ENCODE assay signal across 5 worm cellular contexts in the genomic region with DNA sequence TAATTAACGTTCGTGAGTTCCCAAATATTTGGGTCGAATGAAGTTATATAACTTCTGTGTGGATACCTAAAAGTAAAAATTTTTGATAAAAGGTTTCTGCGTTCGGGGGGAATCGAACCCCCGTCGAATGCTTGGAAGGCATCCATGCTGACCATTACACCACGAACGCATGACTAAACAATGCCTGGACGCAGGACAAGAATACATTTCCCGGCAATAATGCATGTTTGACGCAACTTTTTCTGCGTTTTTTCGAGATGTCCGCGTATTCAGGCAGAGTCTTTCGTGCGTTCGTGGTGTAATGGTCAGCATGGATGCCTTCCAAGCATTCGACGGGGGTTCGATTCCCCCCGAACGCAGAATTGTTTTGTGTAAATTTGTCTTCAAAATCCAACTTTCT.
TF ChIP-seq lines count a peak whose summit lies in the region.

No protein-coding gene starts in this region.

TF ChIP-seq in whole organism, L1 larva, 84 proteins besides CTCF, POLR2A, EP300 and RAD21 (continues in another document):
- peak in 1 of 2 experiments; percentile 9 for TF ChIP-seq efl-1 (optimal IDR thresholded peaks at IDR 0.05; lab: Kevin White, UChicago)
- TF ChIP-seq efl-1 (GFP tag; optimal IDR thresholded peaks at IDR 0.05 in 1 of 2; lab: Kevin White, UChicago): peak in 1 of 2 experiments; percentile 14
- no peak for TF ChIP-seq tlp-1 (tag; optimal IDR thresholded peaks at IDR 0.05; lab: Kevin White, UChicago)
- no peak for TF ChIP-seq pag-3 (tag; optimal IDR thresholded peaks at IDR 0.05; lab: Kevin White, UChicago; ENCODE audit: borderline replicate concordance, insufficient read depth)
- no peak for TF ChIP-seq mab-9 (GFP tag; IDR thresholded peaks at IDR 0.05; lab: Robert Waterston, UW)
- peak; percentile 13 for TF ChIP-seq lin-14 (GFP tag; optimal IDR thresholded peaks at IDR 0.05; lab: Kevin White, UChicago)
- TF ChIP-seq nhr-90 (tag; optimal IDR thresholded peaks at IDR 0.05; lab: Kevin White, UChicago; ENCODE audit: poor library complexity): peak; percentile 70
- TF ChIP-seq ceh-82 (tag; optimal IDR thresholded peaks at IDR 0.05; lab: Kevin White, UChicago): no peak
- peak; percentile 14 for TF ChIP-seq blmp-1 (tag; optimal IDR thresholded peaks at IDR 0.05; lab: Kevin White, UChicago)
- peak; percentile 56 for TF ChIP-seq nhr-20 (tag; optimal IDR thresholded peaks at IDR 0.05; lab: Kevin White, UChicago)
- TF ChIP-seq F16B12.6 (tag; optimal IDR thresholded peaks at IDR 0.05; lab: Kevin White, UChicago): no peak
- TF ChIP-seq elt-2 (tag; optimal IDR thresholded peaks at IDR 0.05; lab: Kevin White, UChicago): peak; percentile 52
- peak; percentile 5 for TF ChIP-seq swsn-7 (tag; optimal IDR thresholded peaks at IDR 0.05; lab: Kevin White, UChicago)
- peak in 1 of 2 experiments; percentile 41 for TF ChIP-seq lsy-2 (tag; optimal IDR thresholded peaks at IDR 0.05; lab: Kevin White, UChicago)
- peak; percentile 63 for TF ChIP-seq snu-23 (GFP tag; optimal IDR thresholded peaks at IDR 0.05; lab: Kevin White, UChicago)
- no peak for TF ChIP-seq zip-4 (GFP tag; optimal IDR thresholded peaks at IDR 0.05; lab: Kevin White, UChicago)

TF ChIP-seq in whole organism, L3 larva, 47 proteins besides CTCF, POLR2A, EP300 and RAD21 (continues in another document):
- TF ChIP-seq elt-1 (tag; optimal IDR thresholded peaks at IDR 0.05; lab: Kevin White, UChicago) (no peak), skn-1 (tag; optimal IDR thresholded peaks at IDR 0.05; lab: Kevin White, UChicago) (peak; percentile 40), nhr-67 (tag; optimal IDR thresholded peaks at IDR 0.05; lab: Kevin White, UChicago) (no peak), ZK546.5 (tag; optimal IDR thresholded peaks at IDR 0.05; lab: Kevin White, UChicago) (no peak), ceh-16 (tag; optimal IDR thresholded peaks at IDR 0.05; lab: Kevin White, UChicago) (no peak), nhr-43 (tag; optimal IDR thresholded peaks at IDR 0.05; lab: Kevin White, UChicago; ENCODE audit: poor library complexity, severe bottlenecking) (peak; percentile 82), tbx-2 (tag; optimal IDR thresholded peaks at IDR 0.05; lab: Kevin White, UChicago) (peak; percentile 73), fos-1 (tag; optimal IDR thresholded peaks at IDR 0.05; lab: Kevin White, UChicago) (no peak), nhr-237 (tag; optimal IDR thresholded peaks at IDR 0.05; lab: Kevin White, UChicago) (no peak), jun-1 (tag; optimal IDR thresholded peaks at IDR 0.05; lab: Kevin White, UChicago) (peak; percentile 58), nhr-23 (tag; optimal IDR thresholded peaks at IDR 0.05; lab: Kevin White, UChicago) (peak; percentile 66), ceh-28 (tag; optimal IDR thresholded peaks at IDR 0.05; lab: Kevin White, UChicago) (peak; percentile 9), elt-3 (tag; optimal IDR thresholded peaks at IDR 0.05; lab: Kevin White, UChicago) (peak in 1 of 3 experiments; percentile 44), eor-1 (tag; optimal IDR thresholded peaks at IDR 0.05; lab: Kevin White, UChicago) (no peak), hmg-11 (tag; optimal IDR thresholded peaks at IDR 0.05; lab: Kevin White, UChicago) (peak; percentile 59), nfya-1 (tag; optimal IDR thresholded peaks at IDR 0.05; lab: Kevin White, UChicago; ENCODE audit: insufficient read depth) (peak; percentile 51), pqm-1 (tag; optimal IDR thresholded peaks at IDR 0.05; lab: Kevin White, UChicago) (peak; percentile 73), egl-5 (tag; optimal IDR thresholded peaks at IDR 0.05; lab: Kevin White, UChicago) (peak; percentile 52)

TF ChIP-seq in whole organism, early embryonic, 17 proteins besides CTCF, POLR2A, EP300 and RAD21:
- TF ChIP-seq sea-1 (GFP tag; conservative IDR thresholded peaks at IDR 0.05; lab: Robert Waterston, UW) (peak; percentile 70; the same call in 1 of the 2 replicates), hmg-4 (GFP tag; optimal IDR thresholded peaks at IDR 0.05; lab: Kevin White, UChicago) (no peak), tbx-11 (GFP tag; IDR thresholded peaks at IDR 0.05; lab: Robert Waterston, UW) (0 out of 2 replicates have a peak, but pooled peaks have one; percentile 55), hmbx-1 (tag; optimal IDR thresholded peaks at IDR 0.05; lab: Kevin White, UChicago) (no peak), tbx-37 (GFP tag; conservative IDR thresholded peaks at IDR 0.05; lab: Robert Waterston, UW) (0 out of 2 replicates have a peak, but pooled peaks have one; percentile 43), ama-1 (optimal IDR thresholded peaks at IDR 0.05; lab: Kevin White, UChicago) (no peak), B0310.2 (tag; optimal IDR thresholded peaks at IDR 0.05; lab: Kevin White, UChicago) (no peak), pes-1 (GFP tag; IDR thresholded peaks at IDR 0.05; lab: Robert Waterston, UW) (peak; percentile 70), flt-1 (GFP tag; IDR thresholded peaks at IDR 0.05; lab: Robert Waterston, UW) (peak; percentile 36; the same call in 1 of the 2 replicates), scrt-1 (GFP tag; IDR thresholded peaks at IDR 0.05; lab: Robert Waterston, UW) (no peak; the same call in 1 of the 2 replicates)
TF ChIP-seq in whole organism, early embryonic: peak in this region for 5.

TF ChIP-seq in whole organism, midembryonic, 9 proteins besides CTCF, POLR2A, EP300 and RAD21:
- 0 out of 2 replicates have a peak, but pooled peaks have one; percentile 13 for TF ChIP-seq ref-1 (GFP tag; conservative IDR thresholded peaks at IDR 0.05; lab: Robert Waterston, UW)
- TF ChIP-seq med-1 (GFP tag; optimal IDR thresholded peaks at IDR 0.05; lab: Kevin White, UChicago; ENCODE audit: insufficient read depth): no peak
- peak; percentile 79 for TF ChIP-seq flt-1 (GFP tag; IDR thresholded peaks at IDR 0.05; lab: Robert Waterston, UW)
- no peak for TF ChIP-seq klf-2 (GFP tag; conservative IDR thresholded peaks at IDR 0.05; lab: Robert Waterston, UW)
- 0 out of 2 replicates have a peak, but pooled peaks have one; percentile 49 for TF ChIP-seq ztf-23 (GFP tag; IDR thresholded peaks at IDR 0.05; lab: Robert Waterston, UW)
- no peak for TF ChIP-seq cog-1 (tag; optimal IDR thresholded peaks at IDR 0.05; lab: Kevin White, UChicago)
- TF ChIP-seq T22C8.4 (GFP tag; IDR thresholded peaks at IDR 0.05; lab: Robert Waterston, UW): peak; percentile 28; the same call in 1 of the 2 replicates

TF ChIP-seq in whole organism, young adult, 124 proteins besides CTCF, POLR2A, EP300 and RAD21 (continues in another document):
- TF ChIP-seq madf-8 (GFP tag; conservative IDR thresholded peaks at IDR 0.05; lab: Robert Waterston, UW): peak; percentile 30; the same call in 1 of the 2 replicates
- TF ChIP-seq snpc-1.3 (tag; optimal IDR thresholded peaks at IDR 0.05; lab: Kevin White, UChicago; ENCODE audit: insufficient read depth): peak; percentile 68
- peak; percentile 81 for TF ChIP-seq ztf-28 (GFP tag; IDR thresholded peaks at IDR 0.05; lab: Robert Waterston, UW)
- no peak for TF ChIP-seq F57C9.4 (tag; optimal IDR thresholded peaks at IDR 0.05; lab: Kevin White, UChicago)
- peak; percentile 90; the same call in 1 of the 2 replicates for TF ChIP-seq pbrm-1 (GFP tag; IDR thresholded peaks at IDR 0.05; lab: Robert Waterston, UW)
- peak; percentile 9 for TF ChIP-seq B0035.1 (tag; optimal IDR thresholded peaks at IDR 0.05; lab: Kevin White, UChicago)
- peak; percentile 22 for TF ChIP-seq dpl-1 (GFP tag; optimal IDR thresholded peaks at IDR 0.05; lab: Kevin White, UChicago)
- TF ChIP-seq F10E7.11 (tag; optimal IDR thresholded peaks at IDR 0.05; lab: Kevin White, UChicago): peak; percentile 21
- no peak for TF ChIP-seq ccch-3 (GFP tag; optimal IDR thresholded peaks at IDR 0.05; lab: Kevin White, UChicago)
- TF ChIP-seq lsy-27 (tag; optimal IDR thresholded peaks at IDR 0.05; lab: Kevin White, UChicago; ENCODE audit: borderline replicate concordance, insufficient read depth): peak; percentile 73
- peak; percentile 46 for TF ChIP-seq akir-1 (GFP tag; optimal IDR thresholded peaks at IDR 0.05; lab: Kevin White, UChicago)
- peak; percentile 75; the same call in 1 of the 2 replicates for TF ChIP-seq Y53G8AR.9 (GFP tag; conservative IDR thresholded peaks at IDR 0.05; lab: Robert Waterston, UW)
- no peak for TF ChIP-seq dpff-1 (tag; optimal IDR thresholded peaks at IDR 0.05; lab: Kevin White, UChicago)
- TF ChIP-seq xnd-1 (tag; optimal IDR thresholded peaks at IDR 0.05; lab: Kevin White, UChicago): no peak
- TF ChIP-seq mxl-1 (tag; optimal IDR thresholded peaks at IDR 0.05; lab: Kevin White, UChicago): peak; percentile 54
- TF ChIP-seq hmg-20 (GFP tag; IDR thresholded peaks at IDR 0.05; lab: Robert Waterston, UW): peak; percentile 86
- TF ChIP-seq nfya-2 (GFP tag; IDR thresholded peaks at IDR 0.05; lab: Robert Waterston, UW): no peak
- TF ChIP-seq Y56A3A.18 (GFP tag; IDR thresholded peaks at IDR 0.05; lab: Robert Waterston, UW): peak; percentile 95
- peak; percentile 40 for TF ChIP-seq ets-4 (GFP tag; optimal IDR thresholded peaks at IDR 0.05; lab: Kevin White, UChicago)
- no peak for TF ChIP-seq F49E8.2 (tag; optimal IDR thresholded peaks at IDR 0.05; lab: Kevin White, UChicago; ENCODE audit: insufficient read depth)
- TF ChIP-seq let-526 (GFP tag; IDR thresholded peaks at IDR 0.05; lab: Robert Waterston, UW): peak; percentile 83
- no peak for TF ChIP-seq F33H1.4 (GFP tag; IDR thresholded peaks at IDR 0.05; lab: Robert Waterston, UW)
- peak; percentile 70 for TF ChIP-seq C06A6.2 (GFP tag; conservative IDR thresholded peaks at IDR 0.05; lab: Robert Waterston, UW)
- peak; percentile 3 for TF ChIP-seq F57A8.1 (GFP tag; optimal IDR thresholded peaks at IDR 0.05; lab: Kevin White, UChicago)
- peak; percentile 21 for TF ChIP-seq tlf-1 (GFP tag; optimal IDR thresholded peaks at IDR 0.05; lab: Kevin White, UChicago)
- no peak for TF ChIP-seq B0019.2 (GFP tag; conservative IDR thresholded peaks at IDR 0.05; lab: Robert Waterston, UW)
- peak; percentile 66; the same call in 1 of the 2 replicates for TF ChIP-seq Y53F4B.3 (GFP tag; IDR thresholded peaks at IDR 0.05; lab: Robert Waterston, UW)
- no peak for TF ChIP-seq ceh-79 (tag; optimal IDR thresholded peaks at IDR 0.05; lab: Kevin White, UChicago)
- TF ChIP-seq pha-4 (tag; optimal IDR thresholded peaks at IDR 0.05; lab: Kevin White, UChicago): no peak
- peak; percentile 79; the same call in 1 of the 2 replicates for TF ChIP-seq cebp-2 (GFP tag; IDR thresholded peaks at IDR 0.05; lab: Robert Waterston, UW)
- TF ChIP-seq madf-3 (GFP tag; IDR thresholded peaks at IDR 0.05; lab: Robert Waterston, UW): no peak
- peak; percentile 79 for TF ChIP-seq ekl-4 (GFP tag; IDR thresholded peaks at IDR 0.05; lab: Robert Waterston, UW)
- no peak for TF ChIP-seq sdz-38 (tag; optimal IDR thresholded peaks at IDR 0.05; lab: Kevin White, UChicago)
- TF ChIP-seq zim-3 (tag; optimal IDR thresholded peaks at IDR 0.05; lab: Kevin White, UChicago): peak; percentile 83
- peak; percentile 22 for TF ChIP-seq ztf-3 (GFP tag; optimal IDR thresholded peaks at IDR 0.05; lab: Kevin White, UChicago)
- TF ChIP-seq attf-6 (GFP tag; IDR thresholded peaks at IDR 0.05; lab: Robert Waterston, UW): peak; percentile 80

Comparison
In these comparisons a context has a peak if more than half of its experiments do, and no peak if none do; other contexts are left out.
1. Of the 8 proteins assayed by ChIP-seq in both whole organism, young adult and whole organism, L1 larva: peak only in whole organism, young adult: ama-1, dpl-1, snpc-4 and unc-130; only in whole organism, L1 larva: none; in both: nhr-90; in neither: 1; mixed calls (peak in some experiments, not most) for 2.